Fruit fly (Drosophila melanogaster) whole organism, prepupa: ENCODE data around the gene PpD3.
A peak's percentile ranks its signal among the peaks of the same experiment; 100 is the strongest.

ENCODE experiments used
- CG10669 ChIP-seq: fragments of 200-800 bp; sonication (Bioruptor generic); optimal IDR thresholded peaks from 3 replicates; lab custom pipeline; 2018; ENCODE audit warnings: missing biosample characterization, mild to moderate bottlenecking, missing genetic modification characterization, moderate library complexity
- CG11294 ChIP-seq: fragments of 200-800 bp; sonication (Bioruptor generic); IDR thresholded peaks from 2 replicates; pipeline ENCODE4 v1.3.6; 2022; ENCODE audit warnings: missing biosample characterization, missing genetic modification characterization
- CG11762 ChIP-seq: fragments of 200-800 bp; sonication (Bioruptor generic); optimal IDR thresholded peaks from 3 replicates; lab custom pipeline; 2016; ENCODE audit warnings: missing biosample characterization, missing genetic modification characterization; ENCODE audit not compliant: insufficient read depth
- CG11902 ChIP-seq: fragments of 200-800 bp; sonication (Bioruptor generic); optimal IDR thresholded peaks from 3 replicates; lab custom pipeline; 2016; ENCODE audit warnings: missing biosample characterization, missing genetic modification characterization
- CG15336 ChIP-seq: fragments of 200-800 bp; sonication (Bioruptor generic); IDR thresholded peaks from 2 replicates; pipeline ENCODE4 v1.3.6; 2022; ENCODE audit warnings: missing biosample characterization, missing genetic modification characterization
- CG16779 ChIP-seq: fragments of 200-800 bp; sonication (Bioruptor generic); optimal IDR thresholded peaks from 3 replicates; lab custom pipeline; 2017; ENCODE audit warnings: missing biosample characterization, mild to moderate bottlenecking, missing genetic modification characterization
- CG31627 ChIP-seq: fragments of 200-800 bp; sonication (Bioruptor generic); optimal IDR thresholded peaks from 3 replicates; lab custom pipeline; 2016; ENCODE audit warnings: missing biosample characterization, missing genetic modification characterization
- CG32006 ChIP-seq: fragments of 200-800 bp; sonication (Bioruptor generic); optimal IDR thresholded peaks from 3 replicates; lab custom pipeline; 2017; ENCODE audit warnings: missing biosample characterization, mild to moderate bottlenecking, missing genetic modification characterization
- CG34406 ChIP-seq: fragments of 200-800 bp; sonication (Bioruptor generic); optimal IDR thresholded peaks from 3 replicates; lab custom pipeline; 2016; ENCODE audit warnings: missing biosample characterization, missing genetic modification characterization
- CG3919 ChIP-seq: fragments of 200-800 bp; sonication (Bioruptor generic); optimal IDR thresholded peaks from 3 replicates; lab custom pipeline; 2016; ENCODE audit warnings: missing biosample characterization, missing genetic modification characterization
- CG4318 ChIP-seq: fragments of 200-800 bp; sonication (Bioruptor generic); optimal IDR thresholded peaks from 3 replicates; lab custom pipeline; 2017; ENCODE audit warnings: missing biosample characterization, mild to moderate bottlenecking, missing genetic modification characterization
- CG6276 ChIP-seq: fragments of 200-800 bp; sonication (Bioruptor generic); optimal IDR thresholded peaks from 2 replicates; lab custom pipeline; 2017; ENCODE audit warnings: missing biosample characterization, mild to moderate bottlenecking, missing genetic modification characterization
- CG6792 ChIP-seq: fragments of 200-800 bp; sonication (Bioruptor generic); optimal IDR thresholded peaks from 3 replicates; lab custom pipeline; 2016; ENCODE audit warnings: missing biosample characterization, missing genetic modification characterization
- CG6808 ChIP-seq: fragments of 200-800 bp; sonication (Bioruptor generic); optimal IDR thresholded peaks from 3 replicates; lab custom pipeline; 2017; ENCODE audit warnings: missing biosample characterization, missing genetic modification characterization, mild to moderate bottlenecking, moderate library complexity, missing genetic modification reagents
- CG6854 ChIP-seq: fragments of 200-800 bp; sonication (Bioruptor generic); optimal IDR thresholded peaks from 2 replicates; lab custom pipeline; 2017; ENCODE audit warnings: missing biosample characterization, mild to moderate bottlenecking, missing genetic modification characterization
- CG7368 ChIP-seq: fragments of 200-800 bp; sonication (Bioruptor generic); optimal IDR thresholded peaks from 3 replicates; lab custom pipeline; 2016; ENCODE audit warnings: missing biosample characterization, missing genetic modification characterization
- CG8319 ChIP-seq: fragments of 200-800 bp; sonication (Bioruptor generic); optimal IDR thresholded peaks from 3 replicates; lab custom pipeline; 2016; ENCODE audit warnings: missing biosample characterization, missing genetic modification characterization
- CG8632 ChIP-seq: fragments of 200-800 bp; sonication (Bioruptor generic); optimal IDR thresholded peaks from 3 replicates; lab custom pipeline; 2016; ENCODE audit warnings: missing biosample characterization, missing genetic modification characterization
- Eip75B ChIP-seq: fragments of 200-800 bp; sonication (Bioruptor generic); optimal IDR thresholded peaks from 3 replicates; lab custom pipeline; 2016; ENCODE audit warnings: missing biosample characterization, missing genetic modification characterization
- Eip78C ChIP-seq: fragments of 200-800 bp; sonication (Bioruptor generic); peaks from one replicate; lab custom pipeline; 2016; ENCODE audit warnings: missing biosample characterization, missing genetic modification characterization
- Ets21C ChIP-seq: fragments of 200-800 bp; sonication (Bioruptor generic); optimal IDR thresholded peaks from 3 replicates; lab custom pipeline; 2016; ENCODE audit warnings: missing biosample characterization, missing genetic modification characterization
- Ets96B ChIP-seq: fragments of 200-800 bp; optimal IDR thresholded peaks from 2 replicates; lab custom pipeline; 2019; ENCODE audit warnings: missing biosample characterization, mild to moderate bottlenecking, missing genetic modification characterization, moderate library complexity
- Hr38 ChIP-seq: sonication (Bioruptor generic); optimal IDR thresholded peaks from 2 replicates; lab custom pipeline; 2016; ENCODE audit warnings: missing biosample characterization, missing genetic modification characterization
- Hr4 ChIP-seq: fragments of 200-800 bp; sonication (Bioruptor generic); optimal IDR thresholded peaks from 3 replicates; lab custom pipeline; 2016; ENCODE audit warnings: missing biosample characterization, missing genetic modification characterization
- Met ChIP-seq: fragments of 200-800 bp; sonication (Bioruptor generic); optimal IDR thresholded peaks from 3 replicates; lab custom pipeline; 2016; ENCODE audit warnings: missing biosample characterization, missing genetic modification characterization
- Smox ChIP-seq: fragments of 200-800 bp; sonication (Bioruptor generic); optimal IDR thresholded peaks from 3 replicates; lab custom pipeline; 2016; ENCODE audit warnings: missing biosample characterization, missing genetic modification characterization
- Sox102F ChIP-seq: fragments of 200-800 bp; sonication (Bioruptor generic); optimal IDR thresholded peaks from 2 replicates; lab custom pipeline; 2016; ENCODE audit warnings: missing biosample characterization, mild to moderate bottlenecking, missing genetic modification characterization
- Sox15 ChIP-seq: fragments of 200-800 bp; sonication (Bioruptor generic); optimal IDR thresholded peaks from 3 replicates; lab custom pipeline; 2016; ENCODE audit warnings: missing biosample characterization, missing genetic modification characterization
- cyc ChIP-seq: fragments of 200-800 bp; sonication (Bioruptor generic); optimal IDR thresholded peaks from 3 replicates; lab custom pipeline; 2016; ENCODE audit warnings: missing biosample characterization, missing genetic modification characterization
- dac ChIP-seq: fragments of 200-800 bp; sonication (Bioruptor generic); optimal IDR thresholded peaks from 2 replicates; lab custom pipeline; 2017; ENCODE audit warnings: missing biosample characterization, mild to moderate bottlenecking, missing genetic modification characterization
- dsx ChIP-seq: fragments of 200-800 bp; optimal IDR thresholded peaks from 3 replicates; lab custom pipeline; 2019; ENCODE audit warnings: missing biosample characterization, mild to moderate bottlenecking, missing genetic modification characterization, moderate library complexity; ENCODE audit not compliant: poor library complexity, severe bottlenecking
- eg ChIP-seq: fragments of 200-800 bp; sonication (Bioruptor generic); IDR thresholded peaks from 3 replicates; pipeline ENCODE4 v1.3.6; 2022; ENCODE audit warnings: missing biosample characterization, missing genetic modification characterization
- fd59A ChIP-seq: fragments of 200-800 bp; sonication (Bioruptor generic); optimal IDR thresholded peaks from 2 replicates; lab custom pipeline; 2017; ENCODE audit warnings: missing biosample characterization, mild to moderate bottlenecking, missing genetic modification characterization, missing genetic modification reagents
- fd85E ChIP-seq: fragments of 200-800 bp; sonication (Bioruptor generic); optimal IDR thresholded peaks from 3 replicates; lab custom pipeline; 2016; ENCODE audit warnings: missing biosample characterization, missing genetic modification characterization
- fkh ChIP-seq: fragments of 200-800 bp; sonication (Bioruptor generic); optimal IDR thresholded peaks from 3 replicates; lab custom pipeline; 2017; ENCODE audit warnings: missing biosample characterization, mild to moderate bottlenecking, missing genetic modification characterization, moderate library complexity
- net ChIP-seq: fragments of 200-800 bp; sonication (Bioruptor generic); optimal IDR thresholded peaks from 3 replicates; lab custom pipeline; 2016; ENCODE audit warnings: missing biosample characterization, missing genetic modification characterization
- pdm3 ChIP-seq: fragments of 200-800 bp; sonication (Bioruptor generic); optimal IDR thresholded peaks from 3 replicates; lab custom pipeline; 2016; ENCODE audit warnings: missing biosample characterization, missing genetic modification characterization
- salr ChIP-seq, 2 experiments: fragments of 200-800 bp; sonication (Bioruptor generic); optimal IDR thresholded peaks; 3 replicates each; lab custom pipeline; 2016 to 2018; ENCODE audit warnings: missing biosample characterization in 2 of 2, missing genetic modification characterization in 2 of 2, mild to moderate bottlenecking in 1 of 2
- spab ChIP-seq: fragments of 200-800 bp; sonication (Bioruptor generic); optimal IDR thresholded peaks from 2 replicates; lab custom pipeline; 2017; ENCODE audit warnings: missing biosample characterization, mild to moderate bottlenecking, missing genetic modification characterization, missing genetic modification reagents
- ss ChIP-seq, 2 experiments: fragments of 200-800 bp; sonication (Bioruptor generic); optimal IDR thresholded peaks; 2 replicates in 1 of 2; 3 replicates in 1 of 2; lab custom pipeline; 2017 to 2018; ENCODE audit warnings: mild to moderate bottlenecking in 2 of 2, missing biosample characterization in 2 of 2, missing genetic modification characterization in 2 of 2, moderate library complexity in 1 of 2
- svp ChIP-seq: fragments of 200-800 bp; sonication (Bioruptor generic); peaks from one replicate; lab custom pipeline; 2016; ENCODE audit warnings: missing biosample characterization, missing genetic modification characterization
- topi ChIP-seq: fragments of 200-800 bp; sonication (Bioruptor generic); optimal IDR thresholded peaks from 3 replicates; lab custom pipeline; 2016; ENCODE audit warnings: missing biosample characterization, missing genetic modification characterization
- vri ChIP-seq: fragments of 200-800 bp; sonication (Bioruptor generic); optimal IDR thresholded peaks from 3 replicates; lab custom pipeline; 2016; ENCODE audit warnings: missing biosample characterization, mild to moderate bottlenecking, missing genetic modification characterization

The PpD3 gene

dm6 chr3R:9771519-9771972 is 23.9 kb downstream of the PpD3 start, which contains the start of gene CG9471 (continued):
- TF ChIP-seq CG6854 (GFP tag; lab: Kevin White, UChicago) (peak; percentile 87), CG3919 (GFP tag; lab: Kevin White, UChicago) (peak; percentile 96), cyc (GFP tag; lab: Kevin White, UChicago) (peak; percentile 96), spab (GFP tag; lab: Kevin White, UChicago) (peak; percentile 82), salr (GFP tag; optimal IDR thresholded peaks at IDR 0.05; lab: Kevin White, UChicago) (peak; percentile 76 to 91), dsx (GFP tag; lab: Kevin White, UChicago) (peak; percentile 93), Sox102F (GFP tag; lab: Kevin White, UChicago) (peak; percentile 97), CG4318 (GFP tag; lab: Kevin White, UChicago) (no peak), CG32006 (peak; percentile 90), Hr4 (GFP tag; lab: Kevin White, UChicago) (peak; percentile 96), Sox15 (GFP tag; lab: Kevin White, UChicago) (peak; percentile 91), fd85E (GFP tag; lab: Kevin White, UChicago) (peak; percentile 83), Met (GFP tag; lab: Kevin White, UChicago) (peak; percentile 97), fkh (GFP tag; lab: Kevin White, UChicago) (peak; percentile 79), CG11902 (GFP tag; lab: Kevin White, UChicago) (peak; percentile 92), CG6276 (GFP tag; lab: Kevin White, UChicago) (peak; percentile 90), pdm3 (peak; percentile 97), CG34406 (GFP tag; lab: Kevin White, UChicago) (peak; percentile 95), eg (GFP tag; lab: Robert Waterston, UW) (peak; percentile 97), CG8632 (GFP tag; lab: Kevin White, UChicago) (peak; percentile 96), topi (GFP tag; lab: Kevin White, UChicago) (peak; percentile 99), Hr38 (GFP tag; lab: Kevin White, UChicago) (peak; percentile 31), CG6792 (GFP tag; lab: Kevin White, UChicago) (peak; percentile 96), CG7368 (GFP tag; lab: Kevin White, UChicago) (peak; percentile 94), fd59A (GFP tag; lab: Kevin White, UChicago) (peak; percentile 78), CG15336 (GFP tag; lab: Robert Waterston, UW) (peak; percentile 96), CG8319 (GFP tag; lab: Kevin White, UChicago) (peak; percentile 91), CG11294 (GFP tag; lab: Robert Waterston, UW) (peak; percentile 90)

dm6 chr3R:9774147-9774546 is 26.5 kb downstream of the PpD3 start, which contains the start of gene Whamy:
TSS of gene Whamy (minus strand) at chr3R:9774419.
- TF ChIP-seq vri (GFP tag; lab: Kevin White, UChicago) (peak; percentile 88), svp (GFP tag; lab: Kevin White, UChicago) (peak; percentile 72), CG16779 (tag; lab: Kevin White, UChicago) (peak; percentile 12), eg (GFP tag; lab: Robert Waterston, UW) (no peak), ss (GFP tag; optimal IDR thresholded peaks at IDR 0.05; lab: Kevin White, UChicago) (peak in 1 of 2 experiments; percentile 8), net (GFP tag; lab: Kevin White, UChicago) (no peak), Eip78C (GFP tag; lab: Kevin White, UChicago) (peak; percentile 26), CG31627 (GFP tag; lab: Kevin White, UChicago) (no peak), topi (GFP tag; lab: Kevin White, UChicago) (peak; percentile 13)

DNA sequence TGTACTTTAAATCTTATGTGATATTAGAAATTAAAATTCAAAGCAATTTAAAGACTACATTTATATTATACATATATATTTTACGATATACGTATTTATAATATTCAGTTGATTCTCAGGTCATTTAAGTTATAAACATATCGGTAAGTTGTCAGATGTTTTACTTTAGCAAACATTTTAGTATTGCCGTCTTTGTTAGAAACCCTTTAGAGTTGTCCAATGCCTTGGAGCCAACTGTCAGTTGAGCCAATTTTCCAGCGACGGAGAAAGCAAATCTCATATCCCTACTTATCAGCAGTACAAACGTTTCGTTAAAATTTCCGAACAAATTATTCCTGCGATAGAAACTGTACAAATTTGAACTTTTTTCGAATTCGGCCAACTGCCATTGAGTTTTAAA is 27.1 kb downstream of the PpD3 start, which contains the start of gene topi:
TSS of gene topi (plus strand) at position 301 of the 400 bp plus-strand sequence.
- no peak for TF ChIP-seq Ets96B (tag; lab: Kevin White, UChicago)
- TF ChIP-seq CG6276 (GFP tag; lab: Kevin White, UChicago) = no peak
- TF ChIP-seq CG6808 = no peak
- TF ChIP-seq CG10669 (GFP tag; lab: Kevin White, UChicago) = no peak
- no peak for TF ChIP-seq dac (GFP tag; lab: Kevin White, UChicago)
- no peak for TF ChIP-seq CG31627 (GFP tag; lab: Kevin White, UChicago)
- TF ChIP-seq cyc (GFP tag; lab: Kevin White, UChicago) = no peak
- no peak for TF ChIP-seq CG11762 (GFP tag; lab: Kevin White, UChicago)
- TF ChIP-seq Smox (GFP tag; lab: Kevin White, UChicago) = no peak
- TF ChIP-seq Ets21C = no peak
- TF ChIP-seq fd59A (GFP tag; lab: Kevin White, UChicago) = no peak
- no peak for TF ChIP-seq Eip75B (GFP tag; lab: Kevin White, UChicago)
- no peak for TF ChIP-seq CG15336 (GFP tag; lab: Robert Waterston, UW)
